Worm (Caenorhabditis elegans) whole organism, late embryonic: ENCODE measurements around the gene F44A2.3.

Experiments
- C08G9.2 ChIP-seq: sonication (generic microtip); optimal IDR thresholded peaks from 2 replicates; lab custom pipeline; 2016; ENCODE audit warnings: mild to moderate bottlenecking, missing genetic modification characterization, moderate library complexity, missing compliant biosample characterization
- F13H6.1 ChIP-seq: sonication (generic microtip); optimal IDR thresholded peaks from 2 replicates; lab custom pipeline; 2016; ENCODE audit warnings: missing genetic modification characterization, missing compliant biosample characterization
- K02D7.2 ChIP-seq: sonication (generic microtip); optimal IDR thresholded peaks from 2 replicates; lab custom pipeline; 2017; ENCODE audit warnings: mild to moderate bottlenecking, missing genetic modification characterization, missing compliant biosample characterization
- K09A11.1 ChIP-seq: sonication (generic microtip); optimal IDR thresholded peaks from 2 replicates; lab custom pipeline; 2017; ENCODE audit warnings: antibody characterized with exemption, mild to moderate bottlenecking, missing genetic modification characterization, missing compliant biosample characterization; ENCODE audit not compliant: insufficient read depth
- T23F11.4 ChIP-seq: fragments of 200-800 bp; sonication (Bioruptor generic); optimal IDR thresholded peaks from 2 replicates; lab custom pipeline; 2018; ENCODE audit warnings: mild to moderate bottlenecking, missing genetic modification characterization, missing compliant biosample characterization
- Y22D7AL.16 ChIP-seq: sonication (generic microtip); optimal IDR thresholded peaks from 2 replicates; lab custom pipeline; 2016; ENCODE audit warnings: missing genetic modification characterization, missing compliant biosample characterization
- ama-1 ChIP-seq: fragments of 150-350 bp; optimal IDR thresholded peaks from 2 replicates; lab custom pipeline; 2014
- ceh-14 ChIP-seq: sonication (generic microtip); optimal IDR thresholded peaks from 2 replicates; lab custom pipeline; 2016; ENCODE audit warnings: missing genotype, missing genetic modification characterization, missing compliant biosample characterization
- ceh-18 ChIP-seq: sonication (generic microtip); optimal IDR thresholded peaks from 2 replicates; lab custom pipeline; 2016; ENCODE audit warnings: missing genetic modification characterization, missing compliant biosample characterization
- ceh-19 ChIP-seq: fragments of 200-800 bp; sonication (Bioruptor generic); optimal IDR thresholded peaks from 2 replicates; lab custom pipeline; 2018; ENCODE audit warnings: mild to moderate bottlenecking, missing genetic modification characterization, missing compliant biosample characterization
- ceh-2 ChIP-seq: sonication (generic microtip); optimal IDR thresholded peaks from 2 replicates; lab custom pipeline; 2016; ENCODE audit warnings: missing genotype, missing genetic modification characterization, missing compliant biosample characterization
- ceh-22 ChIP-seq: sonication (generic microtip); optimal IDR thresholded peaks from 2 replicates; lab custom pipeline; 2017; ENCODE audit warnings: missing biosample characterization, missing genetic modification characterization
- ceh-30 ChIP-seq: fragments of 150-350 bp; optimal IDR thresholded peaks from 2 replicates; lab custom pipeline; 2014; ENCODE audit warnings: missing biosample characterization, missing genetic modification characterization
- ceh-31 ChIP-seq: sonication (generic microtip); optimal IDR thresholded peaks from 2 replicates; lab custom pipeline; 2016; ENCODE audit warnings: missing genetic modification characterization, missing compliant biosample characterization
- ceh-45 ChIP-seq: fragments of 200-800 bp; sonication (Bioruptor generic); IDR thresholded peaks from 2 replicates; pipeline ENCODE4 v1.3.6; 2022; ENCODE audit warnings: missing genetic modification reagents, missing genetic modification characterization, missing compliant biosample characterization
- ceh-48 ChIP-seq: sonication (generic microtip); optimal IDR thresholded peaks from 2 replicates; lab custom pipeline; 2016; ENCODE audit warnings: missing genetic modification characterization, inconsistent platforms, missing compliant biosample characterization
- ceh-9 ChIP-seq: sonication (generic microtip); optimal IDR thresholded peaks from 2 replicates; lab custom pipeline; 2016; ENCODE audit warnings: mild to moderate bottlenecking, missing genetic modification characterization, inconsistent platforms, missing compliant biosample characterization
- che-1 ChIP-seq: sonication (generic microtip); optimal IDR thresholded peaks from 2 replicates; lab custom pipeline; 2016; ENCODE audit warnings: mild to moderate bottlenecking, missing genetic modification characterization, missing compliant biosample characterization
- dmd-4 ChIP-seq: sonication (generic microtip); optimal IDR thresholded peaks from 2 replicates; lab custom pipeline; 2016; ENCODE audit warnings: borderline replicate concordance, missing genetic modification characterization, missing compliant biosample characterization
- dve-1 ChIP-seq: sonication (generic microtip); optimal IDR thresholded peaks from 2 replicates; lab custom pipeline; 2017; ENCODE audit warnings: antibody characterized with exemption, mild to moderate bottlenecking, missing genetic modification characterization, missing compliant biosample characterization
- fax-1 ChIP-seq: sonication (generic microtip); optimal IDR thresholded peaks from 2 replicates; lab custom pipeline; 2016; ENCODE audit warnings: missing genotype, missing genetic modification characterization, missing compliant biosample characterization
- fkh-6 ChIP-seq: sonication (generic microtip); optimal IDR thresholded peaks from 2 replicates; lab custom pipeline; 2016; ENCODE audit warnings: missing genetic modification characterization, missing compliant biosample characterization
- hlh-15 ChIP-seq: sonication (generic microtip); optimal IDR thresholded peaks from 2 replicates; lab custom pipeline; 2016; ENCODE audit warnings: missing genetic modification characterization, missing compliant biosample characterization
- hlh-6 ChIP-seq: sonication (generic microtip); optimal IDR thresholded peaks from 2 replicates; lab custom pipeline; 2016; ENCODE audit warnings: missing genotype, missing genetic modification characterization, missing compliant biosample characterization
- npax-4 ChIP-seq: sonication (generic microtip); optimal IDR thresholded peaks from 2 replicates; lab custom pipeline; 2016; ENCODE audit warnings: missing genetic modification characterization, missing compliant biosample characterization
- odd-2 ChIP-seq: sonication (generic microtip); optimal IDR thresholded peaks from 2 replicates; lab custom pipeline; 2017; ENCODE audit warnings: antibody characterized with exemption, mild to moderate bottlenecking, missing genetic modification characterization, missing compliant biosample characterization
- pag-3 ChIP-seq: sonication (generic microtip); optimal IDR thresholded peaks from 2 replicates; lab custom pipeline; 2016; ENCODE audit warnings: missing compliant biosample characterization, missing genetic modification characterization, borderline replicate concordance
- pat-9 ChIP-seq: fragments of 200-800 bp; sonication (Bioruptor generic); optimal IDR thresholded peaks from 2 replicates; lab custom pipeline; 2018; ENCODE audit warnings: mild to moderate bottlenecking, missing genetic modification characterization, moderate library complexity, missing compliant biosample characterization
- pha-2 ChIP-seq: sonication (generic microtip); optimal IDR thresholded peaks from 2 replicates; lab custom pipeline; 2017; ENCODE audit warnings: mild to moderate bottlenecking, missing genetic modification characterization, missing compliant biosample characterization
- pha-4 ChIP-seq: fragments of 150-350 bp; optimal IDR thresholded peaks from 2 replicates; lab custom pipeline; 2018; ENCODE audit warnings: missing biosample characterization, missing genetic modification reagents, missing genetic modification characterization
- pqm-1 ChIP-seq: sonication (generic microtip); optimal IDR thresholded peaks from 2 replicates; lab custom pipeline; 2016; ENCODE audit warnings: missing genetic modification characterization, missing compliant biosample characterization
- pros-1 ChIP-seq: fragments of 150-350 bp; optimal IDR thresholded peaks from 2 replicates; lab custom pipeline; 2014; ENCODE audit warnings: missing biosample characterization, missing genetic modification reagents, missing genetic modification characterization
- ref-2 ChIP-seq: sonication (generic microtip); optimal IDR thresholded peaks from 2 replicates; lab custom pipeline; 2016; ENCODE audit warnings: missing genetic modification characterization, missing compliant biosample characterization
- sdc-2 ChIP-seq: sonication (generic microtip); optimal IDR thresholded peaks from 2 replicates; lab custom pipeline; 2016; ENCODE audit warnings: missing genotype, missing genetic modification characterization, missing compliant biosample characterization
- sox-2 ChIP-seq: fragments of 200-800 bp; sonication (Bioruptor generic); IDR thresholded peaks from 2 replicates; pipeline ENCODE4 v1.3.6; 2022; ENCODE audit warnings: missing genetic modification reagents, missing genetic modification characterization, missing compliant biosample characterization
- syd-9 ChIP-seq: sonication (generic microtip); optimal IDR thresholded peaks from 2 replicates; lab custom pipeline; 2016; ENCODE audit warnings: mild to moderate bottlenecking, missing genetic modification characterization, moderate library complexity, missing compliant biosample characterization
- tbx-2 ChIP-seq: sonication (generic microtip); optimal IDR thresholded peaks from 2 replicates; lab custom pipeline; 2016; ENCODE audit warnings: missing genetic modification characterization, missing compliant biosample characterization
- ttx-3 ChIP-seq: sonication (generic microtip); optimal IDR thresholded peaks from 2 replicates; lab custom pipeline; 2016; ENCODE audit warnings: missing genetic modification reagents, missing genetic modification characterization, missing compliant biosample characterization
- unc-42 ChIP-seq: sonication (generic microtip); optimal IDR thresholded peaks from 2 replicates; lab custom pipeline; 2016; ENCODE audit warnings: missing genotype, missing genetic modification characterization, missing compliant biosample characterization
- unc-55 ChIP-seq: sonication (generic microtip); optimal IDR thresholded peaks from 2 replicates; lab custom pipeline; 2017; ENCODE audit warnings: missing biosample characterization, missing genetic modification reagents, missing genetic modification characterization
- unc-86 ChIP-seq: sonication (generic microtip); optimal IDR thresholded peaks from 2 replicates; lab custom pipeline; 2016; ENCODE audit warnings: missing genetic modification characterization, missing compliant biosample characterization

The F44A2.3 gene

ce11 chrV:9266399-9266798 lies 38.8 kb upstream of the F44A2.3 start, which contains the start of gene slc-17.7:
Gene slc-17.7, minus strand, starts transcription at chrV:9266499.
- TF ChIP-seq unc-86 (tag; lab: Kevin White, UChicago) (no peak), ceh-48 (tag; lab: Kevin White, UChicago) (no peak), Y22D7AL.16 (tag; lab: Kevin White, UChicago) (no peak), pha-4 (no peak), F13H6.1 (tag; lab: Kevin White, UChicago) (no peak), ceh-9 (no peak), ceh-19 (GFP tag; lab: Kevin White, UChicago) (no peak), K02D7.2 (tag; lab: Kevin White, UChicago) (no peak), T23F11.4 (GFP tag; lab: Kevin White, UChicago) (no peak), ama-1 (no peak), pha-2 (tag; lab: Kevin White, UChicago) (no peak), ceh-14 (tag; lab: Kevin White, UChicago) (no peak), ref-2 (no peak), fkh-6 (tag; lab: Kevin White, UChicago) (no peak), ttx-3 (tag; lab: Kevin White, UChicago) (no peak), pqm-1 (no peak), che-1 (tag; lab: Kevin White, UChicago) (no peak), odd-2 (tag; lab: Kevin White, UChicago) (no peak), sdc-2 (tag; lab: Kevin White, UChicago) (no peak)

- TF ChIP-seq C08G9.2 (tag; lab: Kevin White, UChicago) (no peak), unc-55 (GFP tag; lab: Kevin White, UChicago) (no peak), pqm-1 (no peak), pag-3 (no peak), npax-4 (no peak), fax-1 (tag; lab: Kevin White, UChicago) (no peak), T23F11.4 (GFP tag; lab: Kevin White, UChicago) (no peak), K02D7.2 (tag; lab: Kevin White, UChicago) (no peak), ceh-14 (tag; lab: Kevin White, UChicago) (no peak), ceh-45 (GFP tag; lab: Robert Waterston, UW) (no peak), K09A11.1 (tag; lab: Kevin White, UChicago) (no peak), sdc-2 (tag; lab: Kevin White, UChicago) (no peak), ceh-9 (no peak), pha-2 (tag; lab: Kevin White, UChicago) (no peak), sox-2 (GFP tag; lab: Robert Waterston, UW) (no peak), ceh-48 (tag; lab: Kevin White, UChicago) (no peak), hlh-15 (no peak), hlh-6 (tag; lab: Kevin White, UChicago) (no peak), ceh-31 (no peak)
Measured at ce11 chrV:9268202-9268601, 37.0 kb upstream of the F44A2.3 start.

ce11 chrV:9270442-9270841 lies 34.8 kb upstream of the F44A2.3 start:
- peak; percentile 7 for TF ChIP-seq tbx-2 (tag; lab: Kevin White, UChicago)
- no peak for TF ChIP-seq unc-86 (tag; lab: Kevin White, UChicago)
- no peak for TF ChIP-seq ttx-3 (tag; lab: Kevin White, UChicago)
- peak; percentile 11 for TF ChIP-seq ceh-18 (tag; lab: Kevin White, UChicago)
- TF ChIP-seq ref-2 = no peak
- TF ChIP-seq unc-42 = peak; percentile 35
- peak; percentile 47 for TF ChIP-seq ceh-31

ce11 chrV:9271835-9272234 lies 33.4 kb upstream of the F44A2.3 start:
- TF ChIP-seq ceh-2 (no peak), ceh-30 (tag; lab: Kevin White, UChicago) (no peak), K09A11.1 (tag; lab: Kevin White, UChicago) (no peak), dmd-4 (no peak), ceh-22 (tag; lab: Kevin White, UChicago) (no peak), pros-1 (tag; lab: Kevin White, UChicago) (no peak), tbx-2 (tag; lab: Kevin White, UChicago) (no peak), K02D7.2 (tag; lab: Kevin White, UChicago) (no peak), syd-9 (tag; lab: Kevin White, UChicago) (no peak), unc-86 (tag; lab: Kevin White, UChicago) (no peak), ceh-45 (GFP tag; lab: Robert Waterston, UW) (no peak), ttx-3 (tag; lab: Kevin White, UChicago) (no peak), pat-9 (tag; lab: Kevin White, UChicago) (no peak), dve-1 (tag; lab: Kevin White, UChicago) (no peak), unc-55 (GFP tag; lab: Kevin White, UChicago) (no peak), che-1 (tag; lab: Kevin White, UChicago) (no peak), ceh-18 (tag; lab: Kevin White, UChicago) (no peak), pag-3 (no peak)
